Worm (Caenorhabditis elegans) whole organism, mixed stage, embryonic: ENCODE results near the gene C28H8.3.

Source experiments
- mls-2 ChIP-seq: sonication (generic microtip); optimal IDR thresholded peaks from 2 replicates; lab custom pipeline; 2016; ENCODE audit warnings: mild to moderate bottlenecking, missing genetic modification characterization, moderate library complexity, missing compliant biosample characterization
- nhr-12 ChIP-seq: fragments of 150-350 bp; optimal IDR thresholded peaks from 2 replicates; lab custom pipeline; 2014; ENCODE audit warnings: missing biosample characterization, missing genetic modification characterization
- pha-4 ChIP-seq: fragments of 150-350 bp; optimal IDR thresholded peaks from 2 replicates; lab custom pipeline; 2018; ENCODE audit warnings: missing biosample characterization, missing genetic modification reagents, missing genetic modification characterization
- unc-62 ChIP-seq: fragments of 150-350 bp; optimal IDR thresholded peaks from 2 replicates; lab custom pipeline; 2014; ENCODE audit warnings: missing biosample characterization, missing genetic modification reagents, missing genetic modification characterization
- ztf-11 ChIP-seq: fragments of 150-350 bp; optimal IDR thresholded peaks from 2 replicates; lab custom pipeline; 2014; ENCODE audit warnings: missing biosample characterization, missing genetic modification characterization

DNA sequence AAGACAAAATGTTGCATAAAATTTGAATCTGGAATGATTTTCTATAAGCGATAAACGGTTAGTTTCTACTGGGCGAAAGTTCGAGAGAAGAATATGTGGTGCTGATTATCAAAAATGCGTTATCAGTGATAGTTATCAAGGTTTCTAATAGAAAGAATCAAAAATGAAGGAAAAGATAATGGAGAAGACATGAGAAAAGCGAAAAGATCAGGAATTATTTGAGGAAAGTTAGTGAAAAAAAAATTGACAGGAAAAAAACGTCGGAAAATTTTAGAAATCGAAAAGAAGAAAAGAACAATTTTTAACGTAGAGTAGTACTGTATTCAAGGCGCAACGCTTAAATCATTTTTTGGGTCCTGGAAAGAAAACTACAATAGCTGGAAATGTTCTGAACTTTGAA lies 44.7 kb upstream of the C28H8.3 start, which contains the start of gene dnpp-1:
- TF ChIP-seq ztf-11 (tag; lab: Kevin White, UChicago) (no peak), unc-62 (no peak), mls-2 (tag; lab: Kevin White, UChicago) (no peak), pha-4 (tag; lab: Kevin White, UChicago) (no peak), nhr-12 (tag; lab: Kevin White, UChicago) (no peak)
